Fruit fly (Drosophila melanogaster): Measurements from ENCODE around the gene sstn.

The sstn gene

dm6 chr3L:15125717-15126116, 31.2 kb upstream of the sstn start:
- TF ChIP-seq Myc (optimal IDR thresholded peaks at IDR 0.05) (no peak), psq (optimal IDR thresholded peaks at IDR 0.05) (no peak), ttk (optimal IDR thresholded peaks at IDR 0.05) (no peak), insv (optimal IDR thresholded peaks at IDR 0.05) (no peak), Sin3A (optimal IDR thresholded peaks at IDR 0.05) (no peak)

- no peak for TF ChIP-seq ttk (optimal IDR thresholded peaks at IDR 0.05)
- no peak for TF ChIP-seq h (optimal IDR thresholded peaks at IDR 0.05)
- TF ChIP-seq Myc (optimal IDR thresholded peaks at IDR 0.05) = no peak
- TF ChIP-seq Sin3A (optimal IDR thresholded peaks at IDR 0.05) = no peak
- TF ChIP-seq insv (optimal IDR thresholded peaks at IDR 0.05) = no peak
- no peak for TF ChIP-seq psq (optimal IDR thresholded peaks at IDR 0.05)
These were observed 30.6 kb upstream of the sstn start, which contains the start of gene CG16959 for dm6 chr3L:15125077-15125652. TSS of gene CG16959 (minus strand) at chr3L:15125321.

dm6 chr3L:15123736-15124135, 29.2 kb upstream of the sstn start:
- TF ChIP-seq Sin3A (optimal IDR thresholded peaks at IDR 0.05) = no peak
- TF ChIP-seq psq (optimal IDR thresholded peaks at IDR 0.05) = no peak
- no peak for TF ChIP-seq insv (optimal IDR thresholded peaks at IDR 0.05)
- TF ChIP-seq h (optimal IDR thresholded peaks at IDR 0.05) = no peak
- no peak for TF ChIP-seq ttk (optimal IDR thresholded peaks at IDR 0.05)
- no peak for TF ChIP-seq Myc (optimal IDR thresholded peaks at IDR 0.05)

- no peak for TF ChIP-seq Myc (optimal IDR thresholded peaks at IDR 0.05)
- TF ChIP-seq ttk (optimal IDR thresholded peaks at IDR 0.05) = no peak
- TF ChIP-seq psq (optimal IDR thresholded peaks at IDR 0.05) = no peak
These were observed 26.8 kb upstream of the sstn start, which contains the start of gene CG32847 for dm6 chr3L:15121272-15121671. TSS of gene CG32847 (plus strand) at chr3L:15121572.

- TF ChIP-seq psq (optimal IDR thresholded peaks at IDR 0.05) (no peak), Myc (optimal IDR thresholded peaks at IDR 0.05) (no peak), h (optimal IDR thresholded peaks at IDR 0.05) (no peak), ttk (optimal IDR thresholded peaks at IDR 0.05) (no peak), Sin3A (optimal IDR thresholded peaks at IDR 0.05) (no peak), insv (optimal IDR thresholded peaks at IDR 0.05) (no peak)
These were observed 22.0 kb upstream of the sstn start, which contains the start of gene Cep135 for dm6 chr3L:15116536-15116935. TSS of gene Cep135 (plus strand) at chr3L:15116737.

- no peak for TF ChIP-seq psq (optimal IDR thresholded peaks at IDR 0.05)
- no peak for TF ChIP-seq insv (optimal IDR thresholded peaks at IDR 0.05)
- TF ChIP-seq ttk (optimal IDR thresholded peaks at IDR 0.05) = no peak
- TF ChIP-seq h (optimal IDR thresholded peaks at IDR 0.05) = no peak
These were observed 18.7 kb upstream of the sstn start, which contains the start of gene CG13458 for dm6 chr3L:15113257-15113656. TSS of gene CG13458 (plus strand) at chr3L:15113557.

dm6 chr3L:15108948-15109347, 14.4 kb upstream of the sstn start:
- TF ChIP-seq psq (optimal IDR thresholded peaks at IDR 0.05) = no peak
- no peak for TF ChIP-seq Myc (optimal IDR thresholded peaks at IDR 0.05)
- TF ChIP-seq ttk (optimal IDR thresholded peaks at IDR 0.05) = no peak
- no peak for TF ChIP-seq Sin3A (optimal IDR thresholded peaks at IDR 0.05)
- no peak for TF ChIP-seq h (optimal IDR thresholded peaks at IDR 0.05)
- no peak for TF ChIP-seq insv (optimal IDR thresholded peaks at IDR 0.05)

dm6 chr3L:15108524-15108923, 14.0 kb upstream of the sstn start:
- TF ChIP-seq Sin3A (optimal IDR thresholded peaks at IDR 0.05) = no peak
- no peak for TF ChIP-seq psq (optimal IDR thresholded peaks at IDR 0.05)
- no peak for TF ChIP-seq Myc (optimal IDR thresholded peaks at IDR 0.05)
- no peak for TF ChIP-seq h (optimal IDR thresholded peaks at IDR 0.05)
- no peak for TF ChIP-seq ttk (optimal IDR thresholded peaks at IDR 0.05)
- TF ChIP-seq insv (optimal IDR thresholded peaks at IDR 0.05) = no peak

- TF ChIP-seq h (optimal IDR thresholded peaks at IDR 0.05) (no peak), ttk (optimal IDR thresholded peaks at IDR 0.05) (no peak), Sin3A (optimal IDR thresholded peaks at IDR 0.05) (no peak), psq (optimal IDR thresholded peaks at IDR 0.05) (no peak), insv (optimal IDR thresholded peaks at IDR 0.05) (no peak), Myc (optimal IDR thresholded peaks at IDR 0.05) (no peak)
These were observed 13.4 kb upstream of the sstn start for dm6 chr3L:15107776-15108379.

- no peak for TF ChIP-seq Sin3A (optimal IDR thresholded peaks at IDR 0.05)
These were observed 12.7 kb upstream of the sstn start for dm6 chr3L:15107158-15107775.

dm6 chr3L:15105566-15106207, 11.2 kb upstream of the sstn start, which contains the start of gene CG45071:
TSS of gene CG45071 (plus strand) at chr3L:15105882.
- TF ChIP-seq ttk (optimal IDR thresholded peaks at IDR 0.05) (no peak), Myc (optimal IDR thresholded peaks at IDR 0.05) (no peak), Sin3A (optimal IDR thresholded peaks at IDR 0.05) (no peak), psq (optimal IDR thresholded peaks at IDR 0.05) (no peak), h (optimal IDR thresholded peaks at IDR 0.05) (no peak), insv (optimal IDR thresholded peaks at IDR 0.05) (no peak)

dm6 chr3L:15104849-15105555, 10.5 kb upstream of the sstn start:
- TF ChIP-seq insv (optimal IDR thresholded peaks at IDR 0.05) (no peak), h (optimal IDR thresholded peaks at IDR 0.05) (no peak), ttk (optimal IDR thresholded peaks at IDR 0.05) (no peak), Myc (optimal IDR thresholded peaks at IDR 0.05) (no peak), psq (optimal IDR thresholded peaks at IDR 0.05) (no peak), Sin3A (optimal IDR thresholded peaks at IDR 0.05) (no peak)
